Worm (Caenorhabditis elegans): Measurements from ENCODE around the gene ifet-1.

Gene ifet-1

DNA sequence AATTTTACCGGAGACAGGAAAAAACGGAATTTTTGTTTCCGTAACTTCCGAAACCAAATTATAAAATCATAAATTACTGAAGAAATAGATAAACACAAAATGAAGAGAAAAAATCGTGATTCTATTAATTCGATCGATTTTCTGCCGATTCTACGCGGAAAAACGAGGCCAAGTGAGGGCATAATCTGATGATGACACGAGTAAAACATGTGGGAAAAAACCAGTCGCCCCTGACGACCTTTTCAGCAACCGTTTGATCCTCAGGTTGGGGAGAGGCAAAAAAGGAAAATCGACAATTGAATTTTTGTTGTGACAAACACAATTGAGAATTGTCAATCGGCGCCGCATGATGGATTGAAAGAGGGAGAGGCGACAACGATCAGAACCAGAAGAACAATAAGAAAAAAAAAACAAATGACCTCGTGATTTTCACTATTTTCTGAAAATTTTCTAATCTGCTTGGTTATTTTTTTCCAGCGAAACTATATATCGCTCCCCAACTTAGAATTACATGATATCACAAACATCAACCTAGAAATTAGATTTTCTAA lies 30.1 kb upstream of the ifet-1 start:
- TF ChIP-seq aha-1 (tag) = peak; percentile 78
- TF ChIP-seq hlh-30 (tag; optimal IDR thresholded peaks at IDR 0.05; ENCODE audit: insufficient read depth) = peak; percentile 56
- TF ChIP-seq nhr-6 (tag; optimal IDR thresholded peaks at IDR 0.05) = no peak
- TF ChIP-seq nhr-111 (GFP tag; optimal IDR thresholded peaks at IDR 0.05) = no peak
- TF ChIP-seq mdt-29 (GFP tag; IDR thresholded peaks at IDR 0.05) = 0 out of 2 replicates have a peak, but pooled peaks have one; percentile 12
- TF ChIP-seq ceh-44 (GFP tag; IDR thresholded peaks at IDR 0.05) = no peak
- TF ChIP-seq dmd-6 (GFP tag; IDR thresholded peaks at IDR 0.05) = peak; percentile 23; the same call in 1 of the 2 replicates
- TF ChIP-seq daf-16 (GFP tag; optimal IDR thresholded peaks at IDR 0.05) = no peak
- TF ChIP-seq daf-16 (tag; optimal IDR thresholded peaks at IDR 0.05) = peak; percentile 0
- peak; percentile 39 for TF ChIP-seq mxl-3 (GFP tag; optimal IDR thresholded peaks at IDR 0.05)
- no peak for TF ChIP-seq nhr-76 (tag; optimal IDR thresholded peaks at IDR 0.05)

DNA sequence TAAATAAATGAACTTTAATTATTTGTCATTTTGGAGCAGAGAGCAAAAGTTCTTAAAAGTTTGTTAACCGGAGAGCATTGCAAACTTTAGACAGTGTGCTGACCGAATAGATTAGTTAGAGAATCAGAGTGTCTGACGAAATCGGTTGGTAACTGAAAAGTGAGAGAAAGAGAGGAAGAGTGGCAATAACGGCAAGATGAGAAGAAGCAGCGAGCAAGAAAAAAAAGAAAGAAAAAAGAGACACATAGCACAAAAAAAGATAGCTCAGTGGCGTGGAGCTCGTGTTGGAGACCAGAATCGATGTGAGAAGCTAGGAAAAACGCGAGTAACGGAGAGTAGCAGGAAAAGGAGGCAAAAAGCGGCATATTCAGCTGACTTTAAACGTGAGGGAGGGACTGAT lies 29.4 kb upstream of the ifet-1 start:
- TF ChIP-seq mdt-29 (GFP tag; IDR thresholded peaks at IDR 0.05) = no peak
- no peak for TF ChIP-seq lin-29 (GFP tag; IDR thresholded peaks at IDR 0.05)
- TF ChIP-seq duxl-1 (tag; optimal IDR thresholded peaks at IDR 0.05; ENCODE audit: poor library complexity) = no peak
- no peak for TF ChIP-seq vab-7 (GFP tag; IDR thresholded peaks at IDR 0.05)
- no peak for TF ChIP-seq php-3 (GFP tag; IDR thresholded peaks at IDR 0.05)
- TF ChIP-seq ztf-7 (tag; optimal IDR thresholded peaks at IDR 0.05) = no peak
- no peak for TF ChIP-seq daf-8 (GFP tag; IDR thresholded peaks at IDR 0.05)
- TF ChIP-seq ZK546.5 (tag; optimal IDR thresholded peaks at IDR 0.05) = no peak
- TF ChIP-seq dmd-6 (GFP tag; IDR thresholded peaks at IDR 0.05) = peak; percentile 55
- peak; percentile 21 for TF ChIP-seq nhr-48 (tag; optimal IDR thresholded peaks at IDR 0.05)
- no peak for TF ChIP-seq Y5F2A.4 (GFP tag; optimal IDR thresholded peaks at IDR 0.05)
- no peak for TF ChIP-seq Y48G9A.11 (GFP tag; IDR thresholded peaks at IDR 0.05)
- no peak for TF ChIP-seq egl-27 (tag; optimal IDR thresholded peaks at IDR 0.05)
- TF ChIP-seq tra-1 (GFP tag; IDR thresholded peaks at IDR 0.05) = no peak
- TF ChIP-seq F49E8.2 (tag; optimal IDR thresholded peaks at IDR 0.05; ENCODE audit: borderline replicate concordance) = no peak
- TF ChIP-seq aly-2 (tag; optimal IDR thresholded peaks at IDR 0.05) = no peak
- TF ChIP-seq nhr-25 (tag; optimal IDR thresholded peaks at IDR 0.05; ENCODE audit: borderline replicate concordance, insufficient read depth) = no peak
- TF ChIP-seq nhr-41 (GFP tag; IDR thresholded peaks at IDR 0.05) = no peak
- no peak for TF ChIP-seq sdz-12 (GFP tag; optimal IDR thresholded peaks at IDR 0.05)
- no peak for TF ChIP-seq ctbp-1 (GFP tag; IDR thresholded peaks at IDR 0.05)
- TF ChIP-seq pha-4 (GFP tag; IDR thresholded peaks at IDR 0.05) = peak; percentile 10; the same call in 1 of the 2 replicates
- no peak for TF ChIP-seq pha-4 (tag; optimal IDR thresholded peaks at IDR 0.05)
- no peak for TF ChIP-seq nhr-42 (GFP tag; IDR thresholded peaks at IDR 0.05)
- TF ChIP-seq rbr-2 (tag; optimal IDR thresholded peaks at IDR 0.05) = peak; percentile 46
- TF ChIP-seq ceh-62 (tag; optimal IDR thresholded peaks at IDR 0.05) = no peak
- TF ChIP-seq hmg-1.1 (GFP tag; IDR thresholded peaks at IDR 0.05) = peak; percentile 47
- TF ChIP-seq mdl-1 (tag; optimal IDR thresholded peaks at IDR 0.05) = peak in 1 of 2 experiments; percentile 71
- TF ChIP-seq F10B5.3 (tag; optimal IDR thresholded peaks at IDR 0.05) = no peak
- peak; percentile 49 for TF ChIP-seq nhr-11 (tag; optimal IDR thresholded peaks at IDR 0.05)
- peak; percentile 78 for TF ChIP-seq ama-1 (optimal IDR thresholded peaks at IDR 0.05)
- TF ChIP-seq nhr-10 (tag; optimal IDR thresholded peaks at IDR 0.05) = no peak
- TF ChIP-seq T26A8.4 (GFP tag; IDR thresholded peaks at IDR 0.05) = no peak
- no peak for TF ChIP-seq spr-1 (tag; optimal IDR thresholded peaks at IDR 0.05)
- no peak for TF ChIP-seq madf-5 (GFP tag; IDR thresholded peaks at IDR 0.05)
- no peak for TF ChIP-seq zip-11 (GFP tag; IDR thresholded peaks at IDR 0.05)
- TF ChIP-seq nhr-28 (tag; optimal IDR thresholded peaks at IDR 0.05) = peak; percentile 51
- TF ChIP-seq F37D6.2 (tag; optimal IDR thresholded peaks at IDR 0.05) = peak; percentile 6
- TF ChIP-seq snpc-1.2 (GFP tag; IDR thresholded peaks at IDR 0.05) = no peak
- peak in 1 of 2 experiments; percentile 28 for TF ChIP-seq hif-1 (tag; optimal IDR thresholded peaks at IDR 0.05)
- TF ChIP-seq lim-7 (GFP tag; IDR thresholded peaks at IDR 0.05) = no peak
- no peak for TF ChIP-seq lin-39 (tag; optimal IDR thresholded peaks at IDR 0.05)

All from whole organism, L4 larva.